Worm (Caenorhabditis elegans): ENCODE measurements around the gene sra-2.

DNA sequence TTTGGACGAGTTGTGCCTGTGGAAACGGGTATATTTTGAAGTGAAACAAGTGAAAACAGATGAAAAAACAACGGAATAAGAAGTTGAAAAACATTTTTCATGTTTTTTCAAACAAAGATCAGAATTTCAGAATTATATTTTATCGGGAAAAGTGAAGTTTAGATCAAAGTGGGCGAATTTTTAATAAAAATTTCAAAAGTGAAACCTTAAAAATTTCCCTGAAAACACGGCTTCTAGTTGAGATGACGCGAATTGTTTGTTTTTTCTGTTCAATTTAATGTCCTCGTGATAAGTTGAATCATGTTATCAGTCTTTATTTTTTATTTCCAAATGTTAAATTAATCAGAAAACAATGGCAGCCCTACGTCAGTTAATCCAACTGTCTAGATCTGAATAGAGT, 21.4 kb upstream of the sra-2 start, which contains the start of gene gcy-3:
- TF ChIP-seq ztf-29 (GFP tag; IDR thresholded peaks at IDR 0.05) (no peak), flt-1 (GFP tag; IDR thresholded peaks at IDR 0.05) (no peak), med-1 (GFP tag; optimal IDR thresholded peaks at IDR 0.05; ENCODE audit: insufficient read depth) (no peak), ztf-23 (GFP tag; IDR thresholded peaks at IDR 0.05) (no peak), klf-2 (GFP tag; conservative IDR thresholded peaks at IDR 0.05) (no peak), T22C8.4 (GFP tag; IDR thresholded peaks at IDR 0.05) (no peak)

Measured in whole organism, midembryonic.